Worm (Caenorhabditis elegans) whole organism, L2 larva: ENCODE results near the gene zig-10.

Experiments used
- C34F6.9 ChIP-seq: fragments of 150-350 bp; optimal IDR thresholded peaks from 2 replicates; lab custom pipeline; 2014; ENCODE audit warnings: missing biosample characterization, missing genetic modification characterization
- F13H6.1 ChIP-seq: sonication (generic microtip); optimal IDR thresholded peaks from 2 replicates; lab custom pipeline; 2016; ENCODE audit warnings: missing genetic modification characterization, missing compliant biosample characterization
- Y55F3AM.14 ChIP-seq: fragments of 200-800 bp; sonication (Bioruptor generic); optimal IDR thresholded peaks from 2 replicates; lab custom pipeline; 2018; ENCODE audit warnings: mild to moderate bottlenecking, missing genetic modification characterization, missing compliant biosample characterization
- alr-1 ChIP-seq: fragments of 150-350 bp; optimal IDR thresholded peaks from 2 replicates; lab custom pipeline; 2014; ENCODE audit warnings: missing biosample characterization, missing genetic modification characterization
- ama-1 ChIP-seq: fragments of 150-350 bp; optimal IDR thresholded peaks from 2 replicates; lab custom pipeline; 2018; ENCODE audit warnings: inconsistent platforms
- ceh-16 ChIP-seq: fragments of 150-350 bp; optimal IDR thresholded peaks from 2 replicates; lab custom pipeline; 2014; ENCODE audit warnings: missing biosample characterization, missing genetic modification characterization
- ceh-82 ChIP-seq: fragments of 150-350 bp; optimal IDR thresholded peaks from 2 replicates; lab custom pipeline; 2014; ENCODE audit warnings: missing biosample characterization, missing genetic modification characterization
- crh-2 ChIP-seq: sonication (generic microtip); optimal IDR thresholded peaks from 2 replicates; lab custom pipeline; 2017; ENCODE audit warnings: missing biosample characterization, missing genetic modification characterization
- dmd-4 ChIP-seq: sonication (generic microtip); optimal IDR thresholded peaks from 2 replicates; lab custom pipeline; 2017; ENCODE audit warnings: missing biosample characterization, missing genetic modification characterization
- egl-27 ChIP-seq: sonication (generic microtip); optimal IDR thresholded peaks from 3 replicates; lab custom pipeline; 2017; ENCODE audit warnings: missing biosample characterization, missing genetic modification reagents, missing genetic modification characterization
- elt-1 ChIP-seq: fragments of 150-350 bp; optimal IDR thresholded peaks from 2 replicates; lab custom pipeline; 2014; ENCODE audit warnings: missing biosample characterization, missing genetic modification characterization
- fos-1 ChIP-seq: fragments of 150-350 bp; optimal IDR thresholded peaks from 2 replicates; lab custom pipeline; 2014; ENCODE audit warnings: missing biosample characterization, missing genetic modification characterization
- gmeb-1 ChIP-seq: fragments of 150-350 bp; optimal IDR thresholded peaks from 2 replicates; lab custom pipeline; 2014; ENCODE audit warnings: missing biosample characterization, missing genetic modification characterization
- lin-13 ChIP-seq: fragments of 150-350 bp; optimal IDR thresholded peaks from 2 replicates; lab custom pipeline; 2014; ENCODE audit warnings: missing biosample characterization, missing genetic modification reagents, missing genetic modification characterization
- lsy-2 ChIP-seq, 2 experiments: fragments of 150-350 bp in 1 of 2; sonication (generic microtip) in 1 of 2; optimal IDR thresholded peaks; 2 replicates each; lab custom pipeline; 2014 to 2017; ENCODE audit warnings: missing biosample characterization in 2 of 2, missing genetic modification characterization in 2 of 2
- mab-5 ChIP-seq: fragments of 150-350 bp; optimal IDR thresholded peaks from 2 replicates; lab custom pipeline; 2014; ENCODE audit warnings: missing biosample characterization, missing genetic modification characterization
- mbf-1 ChIP-seq: sonication (generic microtip); optimal IDR thresholded peaks from 2 replicates; lab custom pipeline; 2017; ENCODE audit warnings: missing biosample characterization, missing genetic modification characterization
- mdl-1 ChIP-seq, 2 experiments: fragments of 150-350 bp in 1 of 2; sonication (generic microtip) in 1 of 2; optimal IDR thresholded peaks; 2 replicates each; lab custom pipeline; 2017; ENCODE audit warnings: missing biosample characterization in 2 of 2, missing genetic modification characterization in 2 of 2
- nhr-10 ChIP-seq: sonication (generic microtip); optimal IDR thresholded peaks from 2 replicates; lab custom pipeline; 2017; ENCODE audit warnings: missing biosample characterization, missing genetic modification characterization
- nhr-11 ChIP-seq: fragments of 150-350 bp; optimal IDR thresholded peaks from 2 replicates; lab custom pipeline; 2014; ENCODE audit warnings: missing biosample characterization, missing genetic modification characterization
- nhr-12 ChIP-seq: fragments of 150-350 bp; optimal IDR thresholded peaks from 2 replicates; lab custom pipeline; 2014; ENCODE audit warnings: missing biosample characterization, missing genetic modification characterization
- nhr-129 ChIP-seq: fragments of 150-350 bp; optimal IDR thresholded peaks from 2 replicates; lab custom pipeline; 2014; ENCODE audit warnings: missing biosample characterization, missing genetic modification characterization
- nhr-21 ChIP-seq: fragments of 150-350 bp; optimal IDR thresholded peaks from 2 replicates; lab custom pipeline; 2014; ENCODE audit warnings: missing biosample characterization, missing genetic modification characterization
- nhr-237 ChIP-seq: fragments of 150-350 bp; optimal IDR thresholded peaks from 2 replicates; lab custom pipeline; 2014; ENCODE audit warnings: missing biosample characterization, missing genetic modification characterization
- nhr-25 ChIP-seq: fragments of 150-350 bp; sonication (generic microtip); optimal IDR thresholded peaks from 3 replicates; lab custom pipeline; 2014; ENCODE audit warnings: missing biosample characterization, missing genetic modification characterization
- nhr-6 ChIP-seq: fragments of 150-350 bp; optimal IDR thresholded peaks from 2 replicates; lab custom pipeline; 2014; ENCODE audit warnings: missing biosample characterization, missing genetic modification characterization
- sem-4 ChIP-seq: fragments of 150-350 bp; optimal IDR thresholded peaks from 2 replicates; lab custom pipeline; 2014; ENCODE audit warnings: missing biosample characterization, missing genetic modification reagents, missing genetic modification characterization
- skn-1 ChIP-seq: sonication (generic microtip); optimal IDR thresholded peaks from 2 replicates; lab custom pipeline; 2017; ENCODE audit warnings: missing biosample characterization, missing genetic modification characterization
- sma-3 ChIP-seq: sonication (generic microtip); optimal IDR thresholded peaks from 2 replicates; lab custom pipeline; 2016; ENCODE audit warnings: missing genetic modification reagents, missing genetic modification characterization, missing compliant biosample characterization
- sma-9 ChIP-seq, 2 experiments: fragments of 150-350 bp in 1 of 2; sonication (generic microtip) in 1 of 2; optimal IDR thresholded peaks; 2 replicates each; lab custom pipeline; 2014 to 2016; ENCODE audit warnings: missing genetic modification characterization in 2 of 2, mild to moderate bottlenecking in 1 of 2, missing biosample characterization in 1 of 2, missing compliant biosample characterization in 1 of 2, missing genetic modification reagents in 1 of 2, moderate library complexity in 1 of 2
- snpc-4 ChIP-seq: fragments of 150-350 bp; optimal IDR thresholded peaks from 2 replicates; lab custom pipeline; 2014; ENCODE audit warnings: missing biosample characterization, missing genetic modification characterization
- unc-55 ChIP-seq: fragments of 150-350 bp; sonication (generic microtip); optimal IDR thresholded peaks from 3 replicates; lab custom pipeline; 2014; ENCODE audit warnings: missing biosample characterization, missing genetic modification reagents, missing genetic modification characterization
- zag-1 ChIP-seq: fragments of 150-350 bp; optimal IDR thresholded peaks from 2 replicates; lab custom pipeline; 2014; ENCODE audit warnings: missing biosample characterization, missing genetic modification characterization
- ztf-1 ChIP-seq: fragments of 200-800 bp; sonication (Bioruptor generic); conservative IDR thresholded peaks from 2 replicates; pipeline ENCODE4 v1.3.6; 2022; ENCODE audit warnings: missing genetic modification characterization, missing compliant biosample characterization
- ztf-11 ChIP-seq: sonication (generic microtip); optimal IDR thresholded peaks from 2 replicates; lab custom pipeline; 2017; ENCODE audit warnings: missing biosample characterization, missing genetic modification characterization
- ztf-4 ChIP-seq: fragments of 150-350 bp; optimal IDR thresholded peaks from 2 replicates; lab custom pipeline; 2014; ENCODE audit warnings: missing biosample characterization, missing genetic modification characterization

zig-10 gene

DNA sequence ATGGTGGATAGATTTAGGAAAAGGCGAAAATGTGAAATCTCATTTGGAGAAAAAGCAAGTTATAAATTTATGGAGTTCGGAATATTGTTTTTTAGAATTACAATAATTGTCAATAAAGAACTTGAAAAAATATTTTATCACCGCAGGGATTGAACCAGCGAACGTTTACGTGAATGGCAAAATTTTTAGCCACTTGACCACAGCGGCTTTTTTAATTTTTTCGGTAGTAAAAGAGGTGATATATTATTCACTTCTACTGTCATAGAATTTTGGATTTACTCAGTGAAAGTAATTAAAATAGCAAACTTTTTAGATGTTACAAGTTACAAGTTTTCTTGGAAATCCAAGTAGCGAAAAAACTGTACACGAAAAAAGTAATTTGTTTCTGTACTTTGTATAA is 40.3 kb upstream of the zig-10 start:
- TF ChIP-seq mdl-1 (tag; optimal IDR thresholded peaks at IDR 0.05; lab: Kevin White, UChicago) (no peak), nhr-11 (tag; lab: Kevin White, UChicago) (no peak), nhr-237 (tag; lab: Kevin White, UChicago) (no peak), sma-9 (GFP tag; optimal IDR thresholded peaks at IDR 0.05; lab: Kevin White, UChicago) (no peak), sma-9 (tag; optimal IDR thresholded peaks at IDR 0.05; lab: Kevin White, UChicago) (no peak), ceh-82 (no peak), gmeb-1 (no peak), Y55F3AM.14 (GFP tag; lab: Kevin White, UChicago) (no peak), snpc-4 (tag; lab: Kevin White, UChicago) (no peak)

DNA sequence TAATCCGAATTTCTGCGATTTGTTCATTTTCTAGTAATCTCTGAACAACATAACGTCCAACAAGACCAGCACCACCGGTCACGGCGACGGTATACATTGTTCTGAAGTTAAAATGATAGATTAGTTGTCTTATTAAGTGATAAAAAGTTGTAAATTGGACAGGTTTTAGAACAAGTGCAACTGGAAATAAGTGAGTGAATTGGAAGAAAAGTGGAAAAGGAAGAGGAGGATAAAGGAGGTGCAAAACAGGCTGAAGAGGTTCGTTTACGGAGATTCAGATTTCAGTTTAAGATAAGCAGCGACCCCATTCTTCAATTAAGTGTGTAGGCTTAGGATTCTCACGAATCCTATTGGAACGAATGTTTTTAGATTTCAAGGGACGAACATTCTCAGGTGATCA is 39.6 kb upstream of the zig-10 start, which contains the start of gene C32D5.12:
Gene C32D5.12, minus strand, starts transcription at position 101 of the 400 bp plus-strand sequence.
- no peak for TF ChIP-seq Y55F3AM.14 (GFP tag; lab: Kevin White, UChicago)
- TF ChIP-seq sma-9 (GFP tag; optimal IDR thresholded peaks at IDR 0.05; lab: Kevin White, UChicago), result no peak
- TF ChIP-seq sma-9 (tag; optimal IDR thresholded peaks at IDR 0.05; lab: Kevin White, UChicago), result no peak
- TF ChIP-seq zag-1 (tag; lab: Kevin White, UChicago), result no peak
- TF ChIP-seq mbf-1 (tag; lab: Kevin White, UChicago), result no peak
- no peak for TF ChIP-seq sem-4
- no peak for TF ChIP-seq ama-1 (lab: Kevin White, UChicago)
- no peak for TF ChIP-seq elt-1
- no peak for TF ChIP-seq nhr-12 (tag; lab: Kevin White, UChicago)
- TF ChIP-seq nhr-10, result no peak
- no peak for TF ChIP-seq skn-1 (tag; lab: Kevin White, UChicago)
- no peak for TF ChIP-seq alr-1 (tag; lab: Kevin White, UChicago)
- no peak for TF ChIP-seq ztf-4
- no peak for TF ChIP-seq C34F6.9 (tag; lab: Kevin White, UChicago)
- TF ChIP-seq, all 48 proteins: peak for 0

DNA sequence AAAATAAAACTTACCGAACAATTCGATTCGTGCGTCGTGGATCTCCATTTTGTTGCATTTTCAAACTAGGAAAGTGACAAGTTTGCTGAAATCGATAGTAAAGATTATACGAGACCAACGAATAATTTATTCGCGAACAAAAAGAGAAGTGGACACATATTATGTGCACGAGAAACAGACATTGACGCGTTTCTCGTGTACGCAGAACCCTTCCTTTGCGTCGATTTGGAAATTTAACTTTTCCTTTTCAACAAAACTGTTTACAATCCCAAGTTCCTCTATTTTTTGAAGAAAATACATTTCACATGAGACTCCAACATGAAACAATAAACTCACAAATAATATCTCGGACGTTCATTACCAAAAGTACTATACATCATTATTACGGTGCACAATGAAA is 37.7 kb upstream of the zig-10 start, which contains the start of gene K10B2.4:
Gene K10B2.4, minus strand, starts transcription at position 138 of the 400 bp plus-strand sequence.
- TF ChIP-seq dmd-4 (tag; lab: Kevin White, UChicago) (no peak), crh-2 (tag; lab: Kevin White, UChicago) (peak; percentile 75), elt-1 (no peak), nhr-6 (tag; lab: Kevin White, UChicago) (peak; percentile 68), C34F6.9 (tag; lab: Kevin White, UChicago) (peak; percentile 79), sma-3 (GFP tag; lab: Kevin White, UChicago) (peak; percentile 70), sem-4 (peak; percentile 33), lin-13 (GFP tag; lab: Kevin White, UChicago) (peak; percentile 65), ztf-1 (GFP tag; lab: Robert Waterston, UW) (no peak), nhr-129 (tag; lab: Kevin White, UChicago) (peak; percentile 86), ztf-11 (tag; lab: Kevin White, UChicago) (no peak), sma-9 (GFP tag; optimal IDR thresholded peaks at IDR 0.05; lab: Kevin White, UChicago) (peak; percentile 73), sma-9 (tag; optimal IDR thresholded peaks at IDR 0.05; lab: Kevin White, UChicago) (no peak), nhr-25 (tag; lab: Kevin White, UChicago) (peak; percentile 78), F13H6.1 (tag; lab: Kevin White, UChicago) (peak; percentile 37), nhr-237 (tag; lab: Kevin White, UChicago) (no peak), fos-1 (tag; lab: Kevin White, UChicago) (peak; percentile 44), nhr-21 (tag; lab: Kevin White, UChicago) (peak; percentile 40), egl-27 (no peak), gmeb-1 (peak; percentile 76), mbf-1 (tag; lab: Kevin White, UChicago) (no peak), snpc-4 (tag; lab: Kevin White, UChicago) (peak; percentile 46), mab-5 (tag; lab: Kevin White, UChicago) (peak; percentile 40), unc-55 (GFP tag; lab: Kevin White, UChicago) (peak; percentile 81), lsy-2 (tag; optimal IDR thresholded peaks at IDR 0.05; lab: Kevin White, UChicago) (peak; percentile 23 to 87), ceh-16 (tag; lab: Kevin White, UChicago) (peak; percentile 21)
- TF ChIP-seq, all 48 proteins: peak for 18

DNA sequence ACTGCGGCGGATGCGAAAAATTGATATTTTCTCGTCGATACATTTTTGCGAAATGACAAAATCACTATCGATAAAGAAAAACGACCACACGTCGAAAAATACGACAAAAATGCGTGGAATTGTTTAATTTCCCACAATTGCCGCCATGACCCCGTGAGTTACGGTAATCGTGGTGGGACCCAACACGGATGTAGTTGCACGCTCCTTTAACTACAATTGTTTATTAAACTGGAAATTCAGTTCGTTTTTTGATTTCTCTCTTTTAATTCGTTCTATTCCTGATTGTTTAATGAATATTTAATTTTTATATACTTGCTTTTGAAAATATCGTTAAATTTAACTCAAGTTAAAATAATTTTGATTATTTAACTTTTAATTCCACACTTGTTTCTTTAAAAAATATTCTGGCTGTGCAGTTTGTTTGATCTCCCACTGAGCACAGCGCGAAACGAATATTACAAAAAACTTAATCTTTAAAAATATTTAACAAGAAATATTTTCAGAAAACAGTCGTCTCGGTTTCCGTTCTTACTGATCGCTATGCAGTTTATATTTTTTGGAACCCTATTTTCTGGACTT is 33.2 kb upstream of the zig-10 start, which contains the start of the genes ani-2 and clec-88:
Gene ani-2, minus strand, starts transcription at position 131 of the 579 bp plus-strand sequence.
Gene clec-88, plus strand, starts transcription at position 486 of the 579 bp plus-strand sequence.
- TF ChIP-seq ceh-16 (tag; lab: Kevin White, UChicago), result no peak
- no peak for TF ChIP-seq nhr-129 (tag; lab: Kevin White, UChicago)
- no peak for TF ChIP-seq Y55F3AM.14 (GFP tag; lab: Kevin White, UChicago)
- TF ChIP-seq nhr-12 (tag; lab: Kevin White, UChicago), result no peak
- no peak for TF ChIP-seq egl-27
- no peak for TF ChIP-seq nhr-6 (tag; lab: Kevin White, UChicago)
- TF ChIP-seq, all 48 proteins: peak for 0
